Worm (Caenorhabditis elegans): ENCODE results near the gene ZC302.3.

Gene ZC302.3

DNA sequence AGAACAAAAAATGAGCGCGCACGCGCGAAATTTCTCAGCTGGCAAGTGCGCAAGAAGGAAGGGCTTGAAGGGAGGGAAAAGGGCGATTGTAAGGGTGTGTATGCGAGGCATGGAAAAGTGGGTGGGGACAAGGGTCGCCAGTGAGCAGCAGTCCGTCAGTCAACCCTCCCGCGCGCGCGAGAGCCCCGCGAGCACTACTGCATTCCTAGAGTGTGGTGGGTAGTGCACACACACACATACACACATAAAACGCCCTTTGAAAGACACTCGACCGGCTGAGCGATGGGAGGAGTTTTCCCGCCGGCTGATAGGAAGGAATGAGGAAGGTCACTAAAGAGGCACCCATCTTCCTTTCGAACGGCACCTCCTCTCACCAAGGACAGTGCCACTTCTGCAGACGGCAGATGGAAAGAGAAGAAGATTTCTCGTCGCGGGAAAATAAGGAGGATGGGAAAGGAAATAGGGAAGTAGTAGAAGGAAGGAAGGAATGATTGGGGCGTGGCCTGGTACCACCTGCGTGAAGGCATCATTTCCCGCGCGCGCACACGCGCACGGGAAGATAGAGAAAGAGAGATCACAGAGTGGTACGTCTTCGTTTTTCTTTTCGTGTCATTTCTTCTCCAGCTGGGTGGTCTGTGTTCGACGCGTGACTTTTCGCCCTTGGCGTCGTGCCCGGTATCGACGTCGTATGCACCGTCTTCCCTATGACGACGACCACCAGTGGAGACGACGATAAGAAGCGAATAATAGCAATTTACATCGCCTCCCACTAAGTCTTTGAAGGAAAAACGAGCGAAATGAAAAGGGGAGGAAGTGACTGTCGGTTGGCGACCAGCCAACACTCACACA, 24.2 kb downstream of the ZC302.3 start:
- TF ChIP-seq tab-1 (GFP tag; IDR thresholded peaks at IDR 0.05) (peak; percentile 33; the same call in 1 of the 2 replicates), T22C8.4 (GFP tag; IDR thresholded peaks at IDR 0.05) (no peak), flt-1 (GFP tag; IDR thresholded peaks at IDR 0.05) (peak; percentile 75), med-1 (GFP tag; optimal IDR thresholded peaks at IDR 0.05; ENCODE audit: insufficient read depth) (no peak), ztf-23 (GFP tag; IDR thresholded peaks at IDR 0.05) (no peak), ref-1 (GFP tag; conservative IDR thresholded peaks at IDR 0.05) (no peak), ztf-29 (GFP tag; IDR thresholded peaks at IDR 0.05) (peak; percentile 67), klf-2 (GFP tag; conservative IDR thresholded peaks at IDR 0.05) (0 out of 2 replicates have a peak, but pooled peaks have one; percentile 20), cog-1 (tag; optimal IDR thresholded peaks at IDR 0.05) (peak; percentile 58)

- TF ChIP-seq tab-1 (GFP tag; IDR thresholded peaks at IDR 0.05), result 0 out of 2 replicates have a peak, but pooled peaks have one; percentile 48
- no peak for TF ChIP-seq med-1 (GFP tag; optimal IDR thresholded peaks at IDR 0.05; ENCODE audit: insufficient read depth)
- no peak; the same call in 1 of the 2 replicates for TF ChIP-seq ref-1 (GFP tag; conservative IDR thresholded peaks at IDR 0.05)
- TF ChIP-seq klf-2 (GFP tag; conservative IDR thresholded peaks at IDR 0.05), result peak; percentile 48; the same call in 1 of the 2 replicates
- TF ChIP-seq T22C8.4 (GFP tag; IDR thresholded peaks at IDR 0.05), result no peak
- peak; percentile 68 for TF ChIP-seq cog-1 (tag; optimal IDR thresholded peaks at IDR 0.05)
- TF ChIP-seq ztf-23 (GFP tag; IDR thresholded peaks at IDR 0.05), result peak; percentile 80
- TF ChIP-seq flt-1 (GFP tag; IDR thresholded peaks at IDR 0.05), result peak; percentile 83; the same call in 1 of the 2 replicates
- peak; percentile 30; the same call in 1 of the 2 replicates for TF ChIP-seq ztf-29 (GFP tag; IDR thresholded peaks at IDR 0.05)
Observed at ce11 chrV:10715158-10716152, 25.8 kb downstream of the ZC302.3 start.

DNA sequence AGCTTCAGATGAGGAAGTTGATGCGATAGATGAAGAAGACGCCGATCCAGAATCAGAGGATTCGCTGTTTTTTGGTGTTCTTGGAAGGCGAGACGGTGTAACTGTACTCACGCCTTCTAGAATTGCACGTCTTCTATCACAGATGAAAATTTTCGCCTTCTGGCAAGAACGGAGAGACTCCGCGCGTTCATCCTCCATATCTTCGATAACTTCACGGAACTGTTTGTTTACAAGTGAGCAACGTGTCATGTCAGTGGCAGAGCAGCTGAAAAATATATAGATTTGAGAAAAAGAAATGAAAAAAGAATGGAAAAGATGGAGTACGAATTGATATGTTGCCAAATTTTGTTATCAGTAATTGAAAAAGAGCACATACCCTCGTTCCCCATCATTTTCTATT, 26.6 kb downstream of the ZC302.3 start:
- no peak for TF ChIP-seq T22C8.4 (GFP tag; IDR thresholded peaks at IDR 0.05)
- no peak for TF ChIP-seq cog-1 (tag; optimal IDR thresholded peaks at IDR 0.05)
- TF ChIP-seq flt-1 (GFP tag; IDR thresholded peaks at IDR 0.05), result no peak
- TF ChIP-seq klf-2 (GFP tag; conservative IDR thresholded peaks at IDR 0.05), result no peak
- no peak for TF ChIP-seq ref-1 (GFP tag; conservative IDR thresholded peaks at IDR 0.05)
- no peak for TF ChIP-seq tab-1 (GFP tag; IDR thresholded peaks at IDR 0.05)
- TF ChIP-seq med-1 (GFP tag; optimal IDR thresholded peaks at IDR 0.05; ENCODE audit: insufficient read depth), result no peak
- no peak for TF ChIP-seq ztf-29 (GFP tag; IDR thresholded peaks at IDR 0.05)

DNA sequence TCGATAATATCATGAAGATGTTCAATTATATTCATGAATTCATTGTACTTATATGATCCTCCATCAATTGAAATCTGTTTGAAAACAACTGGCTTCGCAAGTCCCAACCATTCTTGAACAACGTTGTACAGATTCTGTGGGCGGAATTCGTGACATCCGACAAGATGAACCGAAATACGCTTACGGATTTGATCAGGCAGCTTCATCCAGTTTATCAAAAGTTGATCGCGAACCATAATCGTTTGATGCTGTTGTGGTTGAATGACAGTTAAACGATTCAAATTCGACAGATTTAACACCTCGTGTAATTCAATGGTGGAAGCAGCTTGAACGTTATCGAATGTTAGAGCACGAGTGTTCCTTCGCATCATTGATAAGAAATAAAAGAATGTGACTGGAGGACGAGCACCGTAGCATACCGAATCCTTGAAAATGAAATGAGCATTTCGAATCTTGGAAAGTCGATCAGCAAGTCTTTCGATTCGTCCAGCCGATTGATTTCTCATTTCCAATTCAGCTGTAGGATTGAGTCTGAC, 27.5 kb downstream of the ZC302.3 start:
- no peak for TF ChIP-seq klf-2 (GFP tag; conservative IDR thresholded peaks at IDR 0.05)
- no peak for TF ChIP-seq ztf-23 (GFP tag; IDR thresholded peaks at IDR 0.05)
- TF ChIP-seq tab-1 (GFP tag; IDR thresholded peaks at IDR 0.05), result no peak
- TF ChIP-seq flt-1 (GFP tag; IDR thresholded peaks at IDR 0.05), result no peak
- no peak for TF ChIP-seq cog-1 (tag; optimal IDR thresholded peaks at IDR 0.05)
- no peak for TF ChIP-seq ref-1 (GFP tag; conservative IDR thresholded peaks at IDR 0.05)
- no peak for TF ChIP-seq med-1 (GFP tag; optimal IDR thresholded peaks at IDR 0.05; ENCODE audit: insufficient read depth)
- TF ChIP-seq ztf-29 (GFP tag; IDR thresholded peaks at IDR 0.05), result no peak
- TF ChIP-seq T22C8.4 (GFP tag; IDR thresholded peaks at IDR 0.05), result no peak

DNA sequence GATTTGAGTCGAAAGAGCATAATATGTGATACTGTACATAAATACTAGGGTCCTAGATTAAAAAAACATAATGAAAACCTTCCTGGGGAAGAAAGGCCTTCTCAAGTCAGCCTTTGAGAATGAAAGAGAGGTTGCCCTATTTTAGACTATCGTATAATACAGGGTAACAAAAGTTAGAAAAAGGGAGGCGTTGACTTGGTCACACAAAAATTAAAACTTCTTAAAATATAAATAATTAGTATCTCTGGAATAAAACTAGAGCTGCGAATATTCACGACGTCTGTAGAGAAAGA, 28.7 kb downstream of the ZC302.3 start:
- TF ChIP-seq tab-1 (GFP tag; IDR thresholded peaks at IDR 0.05), result no peak
- no peak for TF ChIP-seq T22C8.4 (GFP tag; IDR thresholded peaks at IDR 0.05)
- no peak for TF ChIP-seq ref-1 (GFP tag; conservative IDR thresholded peaks at IDR 0.05)
- TF ChIP-seq cog-1 (tag; optimal IDR thresholded peaks at IDR 0.05), result no peak
- TF ChIP-seq med-1 (GFP tag; optimal IDR thresholded peaks at IDR 0.05; ENCODE audit: insufficient read depth), result no peak
- no peak for TF ChIP-seq flt-1 (GFP tag; IDR thresholded peaks at IDR 0.05)
- TF ChIP-seq ztf-29 (GFP tag; IDR thresholded peaks at IDR 0.05), result no peak
- no peak for TF ChIP-seq ztf-23 (GFP tag; IDR thresholded peaks at IDR 0.05)
- no peak for TF ChIP-seq klf-2 (GFP tag; conservative IDR thresholded peaks at IDR 0.05)

ce11 chrV:10711829-10712607, 29.2 kb downstream of the ZC302.3 start:
- no peak for TF ChIP-seq cog-1 (tag; optimal IDR thresholded peaks at IDR 0.05)
- no peak for TF ChIP-seq ref-1 (GFP tag; conservative IDR thresholded peaks at IDR 0.05)
- no peak for TF ChIP-seq T22C8.4 (GFP tag; IDR thresholded peaks at IDR 0.05)
- TF ChIP-seq ztf-29 (GFP tag; IDR thresholded peaks at IDR 0.05), result no peak
- TF ChIP-seq tab-1 (GFP tag; IDR thresholded peaks at IDR 0.05), result no peak

DNA sequence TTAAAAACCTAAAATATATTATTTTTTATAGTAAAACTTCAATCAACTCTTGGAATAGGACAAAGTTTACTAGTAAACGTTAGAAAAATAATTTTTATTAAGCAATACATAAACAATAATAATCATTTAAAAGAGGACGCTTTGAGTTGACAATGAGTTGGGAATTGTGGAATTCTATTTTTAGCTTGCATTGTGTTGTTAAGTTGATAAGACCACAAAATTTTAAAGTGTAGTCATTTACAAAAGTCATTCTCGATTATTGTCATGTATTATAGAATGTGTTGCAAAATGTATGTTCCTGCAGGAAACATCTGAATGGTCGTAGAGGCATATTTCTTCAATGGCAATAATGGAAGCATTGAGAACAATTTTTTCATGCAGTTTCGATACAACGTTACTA, 30.3 kb downstream of the ZC302.3 start:
- TF ChIP-seq flt-1 (GFP tag; IDR thresholded peaks at IDR 0.05) (no peak), tab-1 (GFP tag; IDR thresholded peaks at IDR 0.05) (no peak), ref-1 (GFP tag; conservative IDR thresholded peaks at IDR 0.05) (no peak), klf-2 (GFP tag; conservative IDR thresholded peaks at IDR 0.05) (no peak), ztf-23 (GFP tag; IDR thresholded peaks at IDR 0.05) (no peak), cog-1 (tag; optimal IDR thresholded peaks at IDR 0.05) (no peak), med-1 (GFP tag; optimal IDR thresholded peaks at IDR 0.05; ENCODE audit: insufficient read depth) (no peak)

DNA sequence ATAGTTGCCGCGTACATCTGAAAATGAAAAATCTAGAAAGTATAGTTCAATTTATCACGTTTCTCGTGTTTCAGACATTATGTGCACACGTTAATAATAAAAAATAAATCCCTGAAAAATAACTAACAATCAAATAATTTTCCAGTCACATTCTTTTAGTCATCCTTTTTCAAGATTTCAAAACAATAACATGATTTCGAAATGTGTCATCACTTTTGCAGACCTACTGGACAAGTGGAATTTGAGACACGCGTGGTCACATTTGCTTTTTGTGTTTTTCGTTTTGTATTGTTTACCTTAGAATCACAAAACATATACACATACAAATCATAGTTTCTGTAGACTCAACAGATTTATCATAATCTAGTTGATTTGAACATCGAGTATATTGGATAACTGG, 31.9 kb downstream of the ZC302.3 start:
- no peak for TF ChIP-seq ztf-23 (GFP tag; IDR thresholded peaks at IDR 0.05)
- TF ChIP-seq ref-1 (GFP tag; conservative IDR thresholded peaks at IDR 0.05), result no peak
- TF ChIP-seq T22C8.4 (GFP tag; IDR thresholded peaks at IDR 0.05), result no peak
- no peak for TF ChIP-seq tab-1 (GFP tag; IDR thresholded peaks at IDR 0.05)
- TF ChIP-seq ztf-29 (GFP tag; IDR thresholded peaks at IDR 0.05), result no peak
- TF ChIP-seq flt-1 (GFP tag; IDR thresholded peaks at IDR 0.05), result no peak
- no peak for TF ChIP-seq med-1 (GFP tag; optimal IDR thresholded peaks at IDR 0.05; ENCODE audit: insufficient read depth)
- TF ChIP-seq klf-2 (GFP tag; conservative IDR thresholded peaks at IDR 0.05), result no peak
- no peak for TF ChIP-seq cog-1 (tag; optimal IDR thresholded peaks at IDR 0.05)

Data from whole organism, midembryonic.